Worm (Caenorhabditis elegans) whole organism, early embryonic: Measurements from ENCODE around the gene M03C11.3.

Experiments used
- B0310.2 ChIP-seq: sonication (generic microtip); optimal IDR thresholded peaks from 2 replicates; lab custom pipeline; 2016; ENCODE audit warnings: mild to moderate bottlenecking, missing genetic modification characterization, missing compliant biosample characterization
- F13C5.2 ChIP-seq: sonication (generic microtip); optimal IDR thresholded peaks from 2 replicates; lab custom pipeline; 2017; ENCODE audit warnings: mild to moderate bottlenecking, missing genetic modification characterization, inconsistent platforms, missing compliant biosample characterization
- aly-1 ChIP-seq: sonication (generic microtip); optimal IDR thresholded peaks from 2 replicates; lab custom pipeline; 2016; ENCODE audit warnings: missing genetic modification characterization, missing compliant biosample characterization
- ama-1 ChIP-seq: fragments of 150-350 bp; optimal IDR thresholded peaks from 2 replicates; lab custom pipeline; 2014
- ceh-13 ChIP-seq: fragments of 200-800 bp; sonication (Bioruptor generic); optimal IDR thresholded peaks from 2 replicates; lab custom pipeline; 2018; ENCODE audit warnings: mild to moderate bottlenecking, missing genetic modification characterization, missing compliant biosample characterization
- ceh-36 ChIP-seq: sonication (generic microtip); optimal IDR thresholded peaks from 2 replicates; lab custom pipeline; 2016; ENCODE audit warnings: missing genetic modification characterization, inconsistent platforms, missing compliant biosample characterization
- ets-7 ChIP-seq: sonication (generic microtip); optimal IDR thresholded peaks from 2 replicates; lab custom pipeline; 2016; ENCODE audit warnings: missing genotype, missing genetic modification characterization, missing compliant biosample characterization
- flt-1 ChIP-seq: fragments of 200-800 bp; sonication (Bioruptor generic); IDR thresholded peaks from 2 replicates; pipeline ENCODE4 v1.3.6; 2022; ENCODE audit warnings: missing genetic modification characterization, missing compliant biosample characterization
- hmbx-1 ChIP-seq: sonication (generic microtip); optimal IDR thresholded peaks from 2 replicates; lab custom pipeline; 2016; ENCODE audit warnings: mild to moderate bottlenecking, missing genetic modification characterization, missing compliant biosample characterization
- hmg-4 ChIP-seq: fragments of 200-800 bp; sonication (Bioruptor generic); optimal IDR thresholded peaks from 2 replicates; lab custom pipeline; 2018; ENCODE audit warnings: mild to moderate bottlenecking, missing genetic modification characterization, missing compliant biosample characterization
- hnd-1 ChIP-seq: sonication (generic microtip); optimal IDR thresholded peaks from 2 replicates; lab custom pipeline; 2016; ENCODE audit warnings: missing genetic modification characterization, missing compliant biosample characterization
- pes-1 ChIP-seq: fragments of 200-800 bp; sonication (Bioruptor generic); IDR thresholded peaks from 2 replicates; pipeline ENCODE4 v1.3.6; 2022; ENCODE audit warnings: missing genetic modification reagents, missing genetic modification characterization, missing compliant biosample characterization
- scrt-1 ChIP-seq: fragments of 200-800 bp; sonication (Bioruptor generic); IDR thresholded peaks from 2 replicates; pipeline ENCODE4 v1.3.6; 2022; ENCODE audit warnings: missing genetic modification characterization, missing compliant biosample characterization
- sea-1 ChIP-seq: fragments of 200-800 bp; sonication (Bioruptor generic); conservative IDR thresholded peaks from 2 replicates; pipeline ENCODE4 v1.3.6; 2022; ENCODE audit warnings: missing genetic modification characterization, missing compliant biosample characterization
- tbx-11 ChIP-seq: fragments of 200-800 bp; sonication (Bioruptor generic); IDR thresholded peaks from 2 replicates; pipeline ENCODE4 v1.3.6; 2022; ENCODE audit warnings: missing genetic modification characterization, missing compliant biosample characterization
- tbx-37 ChIP-seq: fragments of 200-800 bp; sonication (Bioruptor generic); conservative IDR thresholded peaks from 2 replicates; pipeline ENCODE4 v1.3.6; 2022; ENCODE audit warnings: missing genetic modification reagents, missing genetic modification characterization, missing compliant biosample characterization
- tra-4 ChIP-seq: sonication (generic microtip); optimal IDR thresholded peaks from 2 replicates; lab custom pipeline; 2017; ENCODE audit warnings: missing genetic modification characterization, missing compliant biosample characterization

M03C11.3 gene

ce11 chrIII:10442355-10443140, 37.7 kb downstream of the M03C11.3 start, which contains the start of the genes H04D03.2 and ecps-2:
Gene H04D03.2 (minus strand): TSS chrIII:10442405.
Gene ecps-2 (plus strand): TSS chrIII:10443090.
- TF ChIP-seq B0310.2 (tag; lab: Kevin White, UChicago) (no peak), ceh-13 (no peak), hmg-4 (GFP tag; lab: Kevin White, UChicago) (no peak), flt-1 (GFP tag; lab: Robert Waterston, UW) (no peak), tbx-37 (GFP tag; lab: Robert Waterston, UW) (no peak), hmbx-1 (tag; lab: Kevin White, UChicago) (no peak), F13C5.2 (no peak), aly-1 (no peak), ceh-36 (tag; lab: Kevin White, UChicago) (no peak), tra-4 (tag; lab: Kevin White, UChicago) (no peak), ama-1 (no peak), sea-1 (GFP tag; lab: Robert Waterston, UW) (no peak), pes-1 (GFP tag; lab: Robert Waterston, UW) (no peak), scrt-1 (GFP tag; lab: Robert Waterston, UW) (no peak), ets-7 (tag; lab: Kevin White, UChicago) (no peak), hnd-1 (tag; lab: Kevin White, UChicago) (no peak), tbx-11 (GFP tag; lab: Robert Waterston, UW) (no peak)

DNA sequence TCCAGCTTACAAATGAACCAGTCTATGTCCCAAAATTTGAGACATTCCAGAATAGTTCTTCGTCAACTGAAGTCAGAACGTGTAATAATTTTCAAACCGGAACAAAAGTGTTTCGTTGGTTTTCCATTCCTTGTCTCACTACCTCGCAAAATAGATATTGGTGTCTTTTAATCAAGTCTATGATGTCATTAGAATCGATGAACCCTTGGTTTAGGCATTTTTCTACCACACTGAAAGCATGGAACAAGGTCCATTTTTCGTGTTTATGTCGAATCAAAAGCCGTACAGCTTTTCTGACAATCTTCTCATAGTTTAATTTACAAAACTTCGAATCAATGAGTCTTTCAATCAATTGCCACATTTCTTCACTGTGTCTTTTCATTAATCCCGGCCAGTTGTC, 41.9 kb downstream of the M03C11.3 start, which contains the start of gene H04D03.7:
TSS of gene H04D03.7 (minus strand) at position 101 of the 400 bp plus-strand sequence.
- TF ChIP-seq ceh-13: no peak
- no peak for TF ChIP-seq hnd-1 (tag; lab: Kevin White, UChicago)
- no peak for TF ChIP-seq tbx-11 (GFP tag; lab: Robert Waterston, UW)
- no peak for TF ChIP-seq ceh-36 (tag; lab: Kevin White, UChicago)
- TF ChIP-seq hmbx-1 (tag; lab: Kevin White, UChicago): no peak
- TF ChIP-seq B0310.2 (tag; lab: Kevin White, UChicago): no peak
- TF ChIP-seq flt-1 (GFP tag; lab: Robert Waterston, UW): no peak
- no peak for TF ChIP-seq pes-1 (GFP tag; lab: Robert Waterston, UW)
- no peak for TF ChIP-seq ama-1
- TF ChIP-seq tbx-37 (GFP tag; lab: Robert Waterston, UW): no peak

ce11 chrIII:10451012-10451411, 46.1 kb downstream of the M03C11.3 start, which contains the start of gene H04D03.4:
Gene H04D03.4 (minus strand): TSS chrIII:10451112.
- no peak for TF ChIP-seq scrt-1 (GFP tag; lab: Robert Waterston, UW)
- no peak for TF ChIP-seq hmg-4 (GFP tag; lab: Kevin White, UChicago)
- no peak for TF ChIP-seq sea-1 (GFP tag; lab: Robert Waterston, UW)
- no peak for TF ChIP-seq hnd-1 (tag; lab: Kevin White, UChicago)
- TF ChIP-seq ets-7 (tag; lab: Kevin White, UChicago): no peak
- TF ChIP-seq aly-1: no peak
- TF ChIP-seq tbx-11 (GFP tag; lab: Robert Waterston, UW): no peak
- no peak for TF ChIP-seq B0310.2 (tag; lab: Kevin White, UChicago)
- no peak for TF ChIP-seq hmbx-1 (tag; lab: Kevin White, UChicago)

DNA sequence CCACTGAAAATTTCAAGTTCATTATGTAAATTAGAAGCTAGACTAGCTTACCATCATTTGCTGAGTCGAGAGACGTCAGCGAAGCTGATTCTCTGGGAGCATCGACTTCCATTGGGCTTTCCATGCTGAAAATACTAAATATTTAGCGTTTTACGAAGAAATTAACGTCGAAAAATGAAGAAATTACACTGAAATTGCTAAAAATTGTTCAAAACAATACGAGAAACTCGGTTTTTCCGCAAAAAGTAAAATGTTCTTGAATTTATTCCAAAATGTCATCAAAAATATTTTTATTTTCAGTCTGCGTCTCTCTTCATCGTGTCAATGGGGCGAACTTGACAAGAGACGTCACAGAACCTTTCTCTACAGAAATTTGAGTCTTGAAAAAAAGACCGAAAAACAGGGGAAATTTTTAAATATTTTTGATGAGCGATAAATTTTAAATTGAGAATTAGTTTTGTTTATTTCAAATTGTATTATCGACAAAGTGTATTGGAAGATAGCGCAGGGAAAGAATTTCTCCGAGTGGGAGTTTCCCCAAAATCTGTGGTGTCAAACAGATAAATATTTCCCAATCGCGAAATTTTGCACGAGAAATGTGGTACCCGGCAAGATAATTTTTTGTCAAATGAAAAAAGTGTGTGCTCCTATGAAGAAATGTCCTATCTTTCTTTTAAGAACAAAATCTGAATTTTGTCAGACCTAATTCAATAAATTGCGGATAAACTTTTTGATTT, 55.7 kb downstream of the M03C11.3 start, which contains the start of gene ecps-1:
TSS of gene ecps-1 (minus strand) at position 125 of the 737 bp plus-strand sequence.
- TF ChIP-seq tbx-37 (GFP tag; lab: Robert Waterston, UW): peak; percentile 60; the same call in 1 of the 2 replicates
- no peak for TF ChIP-seq tra-4 (tag; lab: Kevin White, UChicago)
- no peak for TF ChIP-seq ets-7 (tag; lab: Kevin White, UChicago)
- no peak for TF ChIP-seq B0310.2 (tag; lab: Kevin White, UChicago)
- TF ChIP-seq pes-1 (GFP tag; lab: Robert Waterston, UW): peak; percentile 75
- no peak for TF ChIP-seq ama-1
- TF ChIP-seq hmbx-1 (tag; lab: Kevin White, UChicago): no peak
- TF ChIP-seq ceh-13: no peak
- TF ChIP-seq sea-1 (GFP tag; lab: Robert Waterston, UW): 0 out of 2 replicates have a peak, but pooled peaks have one; percentile 11
- no peak for TF ChIP-seq hnd-1 (tag; lab: Kevin White, UChicago)
- TF ChIP-seq ceh-36 (tag; lab: Kevin White, UChicago): no peak
- peak; percentile 23; the same call in 1 of the 2 replicates for TF ChIP-seq tbx-11 (GFP tag; lab: Robert Waterston, UW)
- TF ChIP-seq scrt-1 (GFP tag; lab: Robert Waterston, UW): peak; percentile 35; the same call in 1 of the 2 replicates
- peak; percentile 28; the same call in 1 of the 2 replicates for TF ChIP-seq flt-1 (GFP tag; lab: Robert Waterston, UW)

DNA sequence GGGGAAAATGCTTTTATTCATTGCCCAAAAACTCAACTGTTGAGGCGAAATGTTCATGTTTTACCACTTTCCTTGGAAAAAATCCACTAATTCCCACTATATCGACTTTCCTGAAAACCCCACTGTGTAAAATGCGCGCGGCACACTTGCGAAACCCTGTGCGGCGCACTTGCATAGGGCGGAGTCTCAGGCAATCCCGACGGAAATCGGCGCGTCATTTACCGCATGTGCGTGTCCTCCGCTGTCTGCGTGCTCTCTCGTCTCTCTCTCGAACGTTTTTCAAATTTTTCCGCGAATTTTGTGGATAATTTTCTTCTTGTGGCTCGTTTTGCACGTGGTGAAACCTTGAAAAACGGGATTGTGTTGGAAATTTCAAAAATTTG, 56.3 kb downstream of the M03C11.3 start, which contains the start of gene atx-2:
TSS of gene atx-2 (plus strand) at position 226 of the 383 bp plus-strand sequence.
- TF ChIP-seq hnd-1 (tag; lab: Kevin White, UChicago): peak; percentile 92
- peak; percentile 95 for TF ChIP-seq tra-4 (tag; lab: Kevin White, UChicago)
- peak; percentile 98 for TF ChIP-seq tbx-37 (GFP tag; lab: Robert Waterston, UW)
- peak; percentile 96 for TF ChIP-seq B0310.2 (tag; lab: Kevin White, UChicago)
- TF ChIP-seq ceh-13: peak; percentile 97
- peak; percentile 99 for TF ChIP-seq F13C5.2
- peak; percentile 99 for TF ChIP-seq hmg-4 (GFP tag; lab: Kevin White, UChicago)
- TF ChIP-seq pes-1 (GFP tag; lab: Robert Waterston, UW): peak; percentile 98
- no peak for TF ChIP-seq ama-1
- peak; percentile 99 for TF ChIP-seq sea-1 (GFP tag; lab: Robert Waterston, UW)
- peak; percentile 95 for TF ChIP-seq scrt-1 (GFP tag; lab: Robert Waterston, UW)
- peak; percentile 91 for TF ChIP-seq ets-7 (tag; lab: Kevin White, UChicago)
- peak; percentile 88 for TF ChIP-seq hmbx-1 (tag; lab: Kevin White, UChicago)
- TF ChIP-seq tbx-11 (GFP tag; lab: Robert Waterston, UW): peak; percentile 97
- TF ChIP-seq flt-1 (GFP tag; lab: Robert Waterston, UW): peak; percentile 95
- peak; percentile 95 for TF ChIP-seq aly-1
- TF ChIP-seq ceh-36 (tag; lab: Kevin White, UChicago): peak; percentile 97
